Worm (Caenorhabditis elegans): Measurements from ENCODE around the gene gsto-1.

DNA sequence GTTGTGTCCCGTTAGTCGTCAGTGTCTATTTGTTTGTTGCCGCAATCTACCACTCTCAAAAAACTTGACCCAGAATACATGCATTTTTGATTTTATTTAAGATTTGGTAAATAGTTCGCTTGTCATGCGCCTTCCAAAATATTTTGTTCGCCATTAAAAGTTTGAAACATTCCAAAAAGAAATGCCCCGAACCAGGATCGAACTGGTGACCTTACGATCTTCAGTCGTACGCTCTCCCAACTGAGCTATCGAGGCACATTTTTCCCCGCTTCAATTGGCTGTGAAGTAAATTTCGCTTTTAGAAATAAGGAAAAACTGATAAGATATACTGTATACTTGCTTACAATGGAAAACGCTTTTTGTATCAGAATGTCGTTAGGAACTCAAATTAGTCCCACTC, 31.5 kb upstream of the gsto-1 start:
- TF ChIP-seq swsn-7 (tag; optimal IDR thresholded peaks at IDR 0.05) = no peak
- no peak for TF ChIP-seq elt-2 (tag; optimal IDR thresholded peaks at IDR 0.05)
- TF ChIP-seq nhr-237 (tag; optimal IDR thresholded peaks at IDR 0.05) = no peak
- TF ChIP-seq ama-1 (optimal IDR thresholded peaks at IDR 0.05) = no peak
- TF ChIP-seq ceh-88 (GFP tag; IDR thresholded peaks at IDR 0.05) = no peak
